Worm (Caenorhabditis elegans): ENCODE data around the gene dhhc-5.

The dhhc-5 gene

DNA sequence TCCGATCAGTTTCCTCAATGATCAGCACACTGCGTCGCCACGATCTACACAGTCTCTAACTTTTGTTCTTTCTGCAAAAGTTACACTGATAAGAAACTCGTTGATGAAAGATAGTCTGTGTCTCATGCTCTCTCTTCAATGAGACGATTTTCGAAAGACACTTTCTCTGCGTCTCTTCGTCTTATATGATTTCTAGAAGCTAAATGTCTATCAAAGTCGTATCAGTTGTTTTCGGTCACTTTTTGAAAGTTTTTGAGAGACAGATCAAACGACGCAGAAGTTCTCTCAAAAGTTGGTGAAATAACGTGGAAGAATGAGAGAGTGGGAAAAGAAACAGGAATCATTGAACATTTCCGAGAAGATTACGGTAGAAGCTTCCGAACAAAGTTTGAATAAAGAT, 46.3 kb upstream of the dhhc-5 start (continued):
- TF ChIP-seq fkh-8 (tag; optimal IDR thresholded peaks at IDR 0.05) (no peak), mep-1 (tag; optimal IDR thresholded peaks at IDR 0.05) (peak; percentile 66), tlp-1 (tag; optimal IDR thresholded peaks at IDR 0.05) (no peak), pax-3 (tag; optimal IDR thresholded peaks at IDR 0.05) (no peak), ceh-82 (tag; optimal IDR thresholded peaks at IDR 0.05) (peak in 2 of 3 experiments; percentile 10 to 11), hpl-2 (GFP tag; optimal IDR thresholded peaks at IDR 0.05) (peak; percentile 28), lir-3 (tag; optimal IDR thresholded peaks at IDR 0.05; ENCODE audit: poor library complexity) (peak; percentile 55), zag-1 (tag; optimal IDR thresholded peaks at IDR 0.05) (no peak), nhr-76 (tag; optimal IDR thresholded peaks at IDR 0.05) (no peak), C34B4.2 (tag; optimal IDR thresholded peaks at IDR 0.05) (no peak), ztf-11 (tag; optimal IDR thresholded peaks at IDR 0.05) (no peak), fos-1 (tag; optimal IDR thresholded peaks at IDR 0.05) (peak; percentile 79), irx-1 (tag; optimal IDR thresholded peaks at IDR 0.05) (no peak), egl-27 (tag; optimal IDR thresholded peaks at IDR 0.05) (no peak), elt-2 (tag; optimal IDR thresholded peaks at IDR 0.05) (peak; percentile 69), sox-4 (tag; optimal IDR thresholded peaks at IDR 0.05) (no peak), aly-2 (tag; optimal IDR thresholded peaks at IDR 0.05) (peak; percentile 70), lin-14 (GFP tag; optimal IDR thresholded peaks at IDR 0.05) (peak; percentile 90), nhr-237 (tag; optimal IDR thresholded peaks at IDR 0.05) (no peak), unc-62 (GFP tag; optimal IDR thresholded peaks at IDR 0.05) (no peak), sup-37 (GFP tag; optimal IDR thresholded peaks at IDR 0.05) (no peak), xbp-1 (tag; optimal IDR thresholded peaks at IDR 0.05) (peak; percentile 14), mef-2 (tag; optimal IDR thresholded peaks at IDR 0.05) (no peak), aha-1 (tag; optimal IDR thresholded peaks at IDR 0.05) (no peak), C16A3.4 (tag; optimal IDR thresholded peaks at IDR 0.05) (no peak), dsc-1 (tag; optimal IDR thresholded peaks at IDR 0.05) (no peak), nhr-11 (tag; optimal IDR thresholded peaks at IDR 0.05) (peak; percentile 4), Y116A8C.19 (tag; optimal IDR thresholded peaks at IDR 0.05; ENCODE audit: borderline replicate concordance) (no peak), unc-30 (tag; optimal IDR thresholded peaks at IDR 0.05) (no peak), efl-1 (optimal IDR thresholded peaks at IDR 0.05) (peak; percentile 60), efl-1 (GFP tag; optimal IDR thresholded peaks at IDR 0.05 in 1 of 2) (peak; percentile 36 to 95), nhr-19 (GFP tag; conservative IDR thresholded peaks at IDR 0.05) (peak; percentile 85), lin-39 (tag; optimal IDR thresholded peaks at IDR 0.05) (peak; percentile 63), dpl-1 (GFP tag; optimal IDR thresholded peaks at IDR 0.05) (peak in 2 of 3 experiments; percentile 24 to 63), skn-1 (tag; optimal IDR thresholded peaks at IDR 0.05) (peak; percentile 29), snpc-4 (tag; optimal IDR thresholded peaks at IDR 0.05) (no peak), nhr-47 (tag; optimal IDR thresholded peaks at IDR 0.05) (peak; percentile 58), nhr-77 (tag; optimal IDR thresholded peaks at IDR 0.05) (peak; percentile 49), pag-3 (tag; optimal IDR thresholded peaks at IDR 0.05; ENCODE audit: borderline replicate concordance, insufficient read depth) (no peak), snu-23 (GFP tag; optimal IDR thresholded peaks at IDR 0.05) (peak; percentile 86), nhr-28 (tag; optimal IDR thresholded peaks at IDR 0.05) (no peak), nhr-84 (tag; optimal IDR thresholded peaks at IDR 0.05) (no peak), isw-1 (GFP tag; IDR thresholded peaks at IDR 0.05) (no peak), ceh-88 (GFP tag; IDR thresholded peaks at IDR 0.05) (no peak), mab-9 (GFP tag; IDR thresholded peaks at IDR 0.05) (no peak), lin-13 (GFP tag; optimal IDR thresholded peaks at IDR 0.05) (peak; percentile 18), hlh-4 (tag; optimal IDR thresholded peaks at IDR 0.05) (no peak), ces-1 (GFP tag; optimal IDR thresholded peaks at IDR 0.05) (no peak), ceh-8 (GFP tag; optimal IDR thresholded peaks at IDR 0.05) (no peak), C04F5.9 (tag; optimal IDR thresholded peaks at IDR 0.05) (no peak), fkh-10 (GFP tag; optimal IDR thresholded peaks at IDR 0.05) (no peak), elt-3 (tag; optimal IDR thresholded peaks at IDR 0.05) (peak in 5 of 6 experiments; percentile 83 to 95 (median 91)), unc-130 (tag; optimal IDR thresholded peaks at IDR 0.05) (no peak), F16B12.6 (tag; optimal IDR thresholded peaks at IDR 0.05) (no peak)
